Fruit fly (Drosophila melanogaster) whole organism, pupa: ENCODE data around the gene CG14820.

ENCODE experiments used
- CG10348 ChIP-seq: fragments of 200-800 bp; sonication (Bioruptor generic); IDR thresholded peaks from 2 replicates; pipeline ENCODE4 v1.3.6; 2022; ENCODE audit warnings: missing biosample characterization, missing genetic modification characterization
- CG13204 ChIP-seq: fragments of 200-800 bp; sonication (Bioruptor generic); optimal IDR thresholded peaks from 2 replicates; lab custom pipeline; 2018; ENCODE audit warnings: missing biosample characterization, mild to moderate bottlenecking, missing genetic modification characterization, moderate library complexity
- CG14655 ChIP-seq: fragments of 200-800 bp; sonication (Bioruptor generic); optimal IDR thresholded peaks from 3 replicates; lab custom pipeline; 2017; ENCODE audit warnings: mild to moderate bottlenecking, missing biosample characterization, missing genetic modification reagents, missing genetic modification characterization
- CG15710 ChIP-seq: fragments of 200-800 bp; sonication (Bioruptor generic); optimal IDR thresholded peaks from 2 replicates; lab custom pipeline; 2018; ENCODE audit warnings: missing biosample characterization, mild to moderate bottlenecking, missing genetic modification characterization, moderate library complexity
- CG32121 ChIP-seq: fragments of 200-800 bp; sonication (Bioruptor generic); IDR thresholded peaks from 2 replicates; pipeline ENCODE4 v1.3.6; 2022; ENCODE audit warnings: missing biosample characterization, missing genetic modification characterization
- CG34367 ChIP-seq: fragments of 200-800 bp; sonication (Bioruptor generic); optimal IDR thresholded peaks from 2 replicates; lab custom pipeline; 2018; ENCODE audit warnings: missing biosample characterization, mild to moderate bottlenecking, missing genetic modification characterization
- CG4496 ChIP-seq: fragments of 200-800 bp; sonication (Bioruptor generic); IDR thresholded peaks from 3 replicates; pipeline ENCODE4 v1.3.6; 2022; ENCODE audit warnings: missing biosample characterization, missing genetic modification characterization
- CG8159 ChIP-seq: fragments of 200-800 bp; sonication (Bioruptor generic); optimal IDR thresholded peaks from 3 replicates; lab custom pipeline; 2018; ENCODE audit warnings: missing biosample characterization, mild to moderate bottlenecking, missing genetic modification characterization, moderate library complexity
- CG8301 ChIP-seq: fragments of 200-800 bp; sonication (Bioruptor generic); optimal IDR thresholded peaks from 2 replicates; lab custom pipeline; 2018; ENCODE audit warnings: missing biosample characterization, mild to moderate bottlenecking, missing genetic modification characterization
- CG9948 ChIP-seq: fragments of 200-800 bp; sonication (Bioruptor generic); optimal IDR thresholded peaks from 2 replicates; lab custom pipeline; 2018; ENCODE audit warnings: missing biosample characterization, mild to moderate bottlenecking, missing genetic modification characterization, moderate library complexity
- EcR ChIP-seq: fragments of 200-800 bp; sonication (Bioruptor generic); optimal IDR thresholded peaks from 3 replicates; lab custom pipeline; 2019; ENCODE audit warnings: missing biosample characterization, missing genetic modification characterization, mild to moderate bottlenecking, moderate library complexity, missing genetic modification reagents
- Ets98B ChIP-seq: fragments of 200-800 bp; sonication (Bioruptor generic); IDR thresholded peaks from 2 replicates; pipeline ENCODE4 v1.3.6; 2022; ENCODE audit warnings: missing biosample characterization, missing genetic modification characterization
- Pif1A ChIP-seq: fragments of 200-800 bp; sonication (Bioruptor generic); optimal IDR thresholded peaks from 3 replicates; lab custom pipeline; 2016; ENCODE audit warnings: missing biosample characterization, missing genetic modification characterization
- Snoo ChIP-seq: fragments of 200-800 bp; sonication (Bioruptor generic); optimal IDR thresholded peaks from 3 replicates; lab custom pipeline; 2017; ENCODE audit warnings: missing biosample characterization, mild to moderate bottlenecking, missing genetic modification characterization, inconsistent platforms

DNA sequence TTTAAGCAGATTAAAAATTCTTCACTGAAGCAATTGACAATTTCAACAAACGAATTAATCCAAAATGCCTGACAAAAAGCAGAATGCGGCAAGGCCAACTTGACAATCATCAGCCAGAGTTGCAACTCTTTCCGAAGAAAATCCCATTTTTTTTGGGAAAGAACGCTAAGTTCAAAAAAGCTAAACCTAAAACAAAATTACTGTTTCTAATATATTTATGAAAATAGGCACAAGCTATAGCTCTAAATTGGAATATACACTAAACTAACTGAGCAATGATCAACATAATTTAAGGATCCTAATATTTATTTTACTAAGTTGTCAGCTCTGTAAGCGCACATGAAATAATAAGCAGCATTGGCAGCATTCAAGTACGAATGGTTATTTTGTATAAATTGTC, 39.6 kb downstream of the CG14820 start, which contains the start of gene CG10063:
- no peak for TF ChIP-seq CG34367 (tag; lab: Kevin White, UChicago)
- TF ChIP-seq Pif1A (GFP tag; lab: Kevin White, UChicago) = no peak
- no peak for TF ChIP-seq CG8159 (tag; lab: Kevin White, UChicago)
- no peak for TF ChIP-seq CG8301 (tag; lab: Kevin White, UChicago)
- no peak for TF ChIP-seq CG32121 (GFP tag; lab: Robert Waterston, UW)
- TF ChIP-seq CG10348 = no peak
- no peak for TF ChIP-seq CG14655 (GFP tag; lab: Kevin White, UChicago)
- no peak for TF ChIP-seq EcR (GFP tag; lab: Kevin White, UChicago)
- TF ChIP-seq CG13204 = no peak
- TF ChIP-seq CG15710 (tag; lab: Kevin White, UChicago) = no peak
- TF ChIP-seq Ets98B (GFP tag; lab: Robert Waterston, UW) = no peak
- TF ChIP-seq Snoo = no peak
- TF ChIP-seq CG4496 (GFP tag; lab: Robert Waterston, UW) = no peak
- no peak for TF ChIP-seq CG9948 (tag; lab: Kevin White, UChicago)
